Fruit fly (Drosophila melanogaster) whole organism, embryonic: Measurements from ENCODE around the gene CG6231.
A peak's percentile ranks its signal among the peaks of the same experiment; 100 is the strongest.

Source experiments
- Abd-B ChIP-seq: fragments of 200-800 bp; sonication (Bioruptor generic); optimal IDR thresholded peaks from 2 replicates; lab custom pipeline; 2018; ENCODE audit warnings: missing biosample characterization, mild to moderate bottlenecking, missing genetic modification characterization, moderate library complexity
- CG10147 ChIP-seq: fragments of 200-800 bp; sonication (Bioruptor generic); optimal IDR thresholded peaks from 2 replicates; lab custom pipeline; 2019; ENCODE audit warnings: missing biosample characterization, mild to moderate bottlenecking, missing genetic modification characterization, moderate library complexity
- CG10959 ChIP-seq: fragments of 200-800 bp; sonication (Bioruptor generic); IDR thresholded peaks from 2 replicates; pipeline ENCODE4 v1.3.6; 2022; ENCODE audit warnings: missing biosample characterization, missing genetic modification characterization
- CG11695 ChIP-seq: fragments of 200-800 bp; sonication (Bioruptor generic); IDR thresholded peaks from 3 replicates; pipeline ENCODE4 v1.3.6; 2022; ENCODE audit warnings: missing biosample characterization, missing genetic modification characterization
- CG12299 ChIP-seq: fragments of 200-800 bp; sonication (Bioruptor generic); optimal IDR thresholded peaks from 2 replicates; lab custom pipeline; 2018; ENCODE audit warnings: missing biosample characterization, mild to moderate bottlenecking, missing genetic modification characterization
- CG14441 ChIP-seq: fragments of 200-800 bp; sonication (Bioruptor generic); IDR thresholded peaks from 2 replicates; pipeline ENCODE4 v1.3.6; 2022; ENCODE audit warnings: missing biosample characterization, missing genetic modification characterization
- CG14710 ChIP-seq: fragments of 200-800 bp; sonication (Bioruptor generic); optimal IDR thresholded peaks from 3 replicates; lab custom pipeline; 2019; ENCODE audit warnings: missing biosample characterization, mild to moderate bottlenecking, missing genetic modification characterization, moderate library complexity
- CG17568 ChIP-seq: fragments of 200-800 bp; sonication (Bioruptor generic); optimal IDR thresholded peaks from 2 replicates; lab custom pipeline; 2018; ENCODE audit warnings: missing biosample characterization, mild to moderate bottlenecking, missing genetic modification characterization, moderate library complexity
- CG30020 ChIP-seq: fragments of 200-800 bp; optimal IDR thresholded peaks from 2 replicates; lab custom pipeline; 2019; ENCODE audit warnings: missing biosample characterization, mild to moderate bottlenecking, missing genetic modification characterization, moderate library complexity
- CG3838 ChIP-seq: fragments of 200-800 bp; sonication (Bioruptor generic); optimal IDR thresholded peaks from 3 replicates; lab custom pipeline; 2016; ENCODE audit warnings: missing biosample characterization, missing genetic modification characterization
- CG4404 ChIP-seq: fragments of 200-800 bp; sonication (Bioruptor generic); IDR thresholded peaks from 2 replicates; pipeline ENCODE4 v1.3.6; 2022; ENCODE audit warnings: missing biosample characterization, missing genetic modification characterization
- CG4730 ChIP-seq: fragments of 200-800 bp; sonication (Bioruptor generic); IDR thresholded peaks from 2 replicates; pipeline ENCODE4 v1.3.6; 2022; ENCODE audit warnings: missing biosample characterization, missing genetic modification characterization
- CG6272 ChIP-seq: fragments of 200-800 bp; sonication (Bioruptor generic); IDR thresholded peaks from 2 replicates; pipeline ENCODE4 v1.3.6; 2022; ENCODE audit warnings: missing biosample characterization, missing genetic modification characterization
- CG7556 ChIP-seq: fragments of 200-800 bp; sonication (Bioruptor generic); optimal IDR thresholded peaks from 2 replicates; lab custom pipeline; 2017; ENCODE audit warnings: missing biosample characterization, mild to moderate bottlenecking, missing genetic modification characterization
- CG7786 ChIP-seq: fragments of 200-800 bp; sonication (Bioruptor generic); optimal IDR thresholded peaks from 2 replicates; lab custom pipeline; 2016; ENCODE audit warnings: missing biosample characterization, missing genetic modification characterization
- CG9727 ChIP-seq: fragments of 200-800 bp; sonication (Bioruptor generic); optimal IDR thresholded peaks from 3 replicates; lab custom pipeline; 2017; ENCODE audit warnings: missing biosample characterization, mild to moderate bottlenecking, missing genetic modification characterization
- CG9817 ChIP-seq: fragments of 200-800 bp; sonication (Bioruptor generic); optimal IDR thresholded peaks from 2 replicates; lab custom pipeline; 2018; ENCODE audit warnings: missing biosample characterization, mild to moderate bottlenecking, missing genetic modification characterization, moderate library complexity
- D19B ChIP-seq: fragments of 200-800 bp; sonication (Bioruptor generic); optimal IDR thresholded peaks from 2 replicates; lab custom pipeline; 2017; ENCODE audit warnings: missing biosample characterization, mild to moderate bottlenecking, missing genetic modification characterization
- Dek ChIP-seq: fragments of 200-800 bp; sonication (Bioruptor generic); optimal IDR thresholded peaks from 3 replicates; lab custom pipeline; 2019; ENCODE audit warnings: missing biosample characterization, mild to moderate bottlenecking, missing genetic modification characterization, moderate library complexity
- Doc2 ChIP-seq: fragments of 200-800 bp; sonication (Bioruptor generic); IDR thresholded peaks from 2 replicates; pipeline ENCODE4 v1.3.6; 2022; ENCODE audit warnings: missing biosample characterization, missing genetic modification characterization
- Doc3 ChIP-seq: fragments of 200-800 bp; sonication (Bioruptor generic); IDR thresholded peaks from 3 replicates; pipeline ENCODE4 v1.3.6; 2022; ENCODE audit warnings: missing biosample characterization, missing genetic modification characterization; ENCODE audit not compliant: partially characterized antibody
- Drgx ChIP-seq: fragments of 200-800 bp; sonication (Bioruptor generic); IDR thresholded peaks from 2 replicates; pipeline ENCODE4 v1.3.6; 2022; ENCODE audit warnings: missing biosample characterization, missing genetic modification characterization
- Eip74EF ChIP-seq, 2 experiments: fragments of 200-800 bp in 1 of 2; fragments of >200 bp in 1 of 2; sonication (Bioruptor generic) in 1 of 2; optimal IDR thresholded peaks; 2 replicates each; lab custom pipeline; 2017 to 2019; ENCODE audit warnings: missing biosample characterization in 2 of 2, missing genetic modification characterization in 2 of 2, mild to moderate bottlenecking in 1 of 2, moderate library complexity in 1 of 2
- Elba2 ChIP-seq: fragments of 200-800 bp; sonication (Bioruptor generic); optimal IDR thresholded peaks from 3 replicates; lab custom pipeline; 2016; ENCODE audit warnings: missing biosample characterization, missing genetic modification characterization
- Gsc ChIP-seq: fragments of 200-800 bp; sonication (Bioruptor generic); IDR thresholded peaks from 2 replicates; pipeline ENCODE4 v1.3.6; 2022; ENCODE audit warnings: missing biosample characterization, missing genetic modification characterization
- H15 ChIP-seq: fragments of 200-800 bp; sonication (Bioruptor generic); IDR thresholded peaks from 3 replicates; pipeline ENCODE4 v1.3.6; 2022; ENCODE audit warnings: missing biosample characterization, missing genetic modification characterization
- Hand ChIP-seq: fragments of 200-800 bp; sonication (Bioruptor generic); optimal IDR thresholded peaks from 2 replicates; lab custom pipeline; 2017; ENCODE audit warnings: mild to moderate bottlenecking, missing biosample characterization, missing genetic modification reagents, missing genetic modification characterization
- Hsf ChIP-seq: fragments of 200-800 bp; sonication (Bioruptor generic); optimal IDR thresholded peaks from 3 replicates; lab custom pipeline; 2016; ENCODE audit warnings: missing biosample characterization, missing genetic modification characterization
- Mad ChIP-seq: fragments of 200-800 bp; sonication (Bioruptor generic); optimal IDR thresholded peaks from 2 replicates; lab custom pipeline; 2016; ENCODE audit warnings: missing biosample characterization, missing genetic modification characterization
- NfI ChIP-seq: fragments of 200-800 bp; sonication (Bioruptor generic); optimal IDR thresholded peaks from 3 replicates; lab custom pipeline; 2018; ENCODE audit warnings: missing biosample characterization, mild to moderate bottlenecking, missing genetic modification characterization, moderate library complexity
- Side ChIP-seq: fragments of 200-800 bp; sonication (Bioruptor generic); optimal IDR thresholded peaks from 2 replicates; lab custom pipeline; 2016; ENCODE audit warnings: missing biosample characterization, missing genetic modification characterization
- ac ChIP-seq: fragments of 200-800 bp; sonication (Bioruptor generic); optimal IDR thresholded peaks from 3 replicates; lab custom pipeline; 2017; ENCODE audit warnings: missing biosample characterization, mild to moderate bottlenecking, missing genetic modification characterization
- bcd ChIP-seq: fragments of 200-800 bp; sonication (Bioruptor generic); optimal IDR thresholded peaks from 2 replicates; lab custom pipeline; 2017; ENCODE audit warnings: missing biosample characterization, mild to moderate bottlenecking, missing genetic modification characterization
- da ChIP-seq: fragments of 200-800 bp; sonication (Bioruptor generic); optimal IDR thresholded peaks from 2 replicates; lab custom pipeline; 2016; ENCODE audit warnings: missing biosample characterization, missing genetic modification characterization
- dan ChIP-seq: fragments of 200-800 bp; sonication (Bioruptor generic); IDR thresholded peaks from 2 replicates; pipeline ENCODE4 v1.3.6; 2022; ENCODE audit warnings: missing biosample characterization, missing genetic modification characterization
- dmrt11E ChIP-seq: fragments of 200-800 bp; sonication (Bioruptor generic); optimal IDR thresholded peaks from 3 replicates; lab custom pipeline; 2018; ENCODE audit warnings: missing biosample characterization, mild to moderate bottlenecking, missing genetic modification characterization, moderate library complexity
- fd64A ChIP-seq: fragments of 200-800 bp; sonication (Bioruptor generic); optimal IDR thresholded peaks from 3 replicates; lab custom pipeline; 2018; ENCODE audit warnings: missing biosample characterization, mild to moderate bottlenecking, missing genetic modification characterization
- jing ChIP-seq: fragments of 200-800 bp; sonication (Bioruptor generic); optimal IDR thresholded peaks from 2 replicates; lab custom pipeline; 2018; ENCODE audit warnings: missing biosample characterization, mild to moderate bottlenecking, missing genetic modification characterization
- jumu ChIP-seq: fragments of 200-800 bp; sonication (Bioruptor generic); optimal IDR thresholded peaks from 3 replicates; lab custom pipeline; 2016; ENCODE audit warnings: missing biosample characterization, missing genetic modification characterization
- kah ChIP-seq: fragments of 200-800 bp; sonication (Bioruptor generic); optimal IDR thresholded peaks from 2 replicates; lab custom pipeline; 2018; ENCODE audit warnings: missing biosample characterization, mild to moderate bottlenecking, missing genetic modification characterization
- ken ChIP-seq: fragments of 200-800 bp; sonication (Bioruptor generic); IDR thresholded peaks from 3 replicates; pipeline ENCODE4 v1.3.6; 2022; ENCODE audit warnings: missing biosample characterization, missing genetic modification characterization
- klu ChIP-seq: fragments of 200-800 bp; sonication (Bioruptor generic); IDR thresholded peaks from 2 replicates; pipeline ENCODE4 v1.3.6; 2022; ENCODE audit warnings: missing biosample characterization, missing genetic modification characterization
- p53 ChIP-seq: fragments of 200-800 bp; sonication (Bioruptor generic); optimal IDR thresholded peaks from 2 replicates; lab custom pipeline; 2016; ENCODE audit warnings: missing biosample characterization, missing genetic modification characterization
- pho ChIP-seq: fragments of 200-800 bp; sonication (Bioruptor generic); optimal IDR thresholded peaks from 2 replicates; lab custom pipeline; 2016; ENCODE audit warnings: missing biosample characterization, missing genetic modification characterization
- rib ChIP-seq: fragments of 200-800 bp; sonication (Bioruptor generic); IDR thresholded peaks from 2 replicates; pipeline ENCODE4 v1.3.6; 2022; ENCODE audit warnings: missing biosample characterization, missing genetic modification characterization
- sens-2 ChIP-seq: fragments of 200-800 bp; sonication (Bioruptor generic); IDR thresholded peaks from 2 replicates; pipeline ENCODE4 v1.3.6; 2022; ENCODE audit warnings: missing biosample characterization, missing genetic modification characterization
- sob ChIP-seq: fragments of 200-800 bp; sonication (Bioruptor generic); IDR thresholded peaks from 2 replicates; pipeline ENCODE4 v1.3.6; 2022; ENCODE audit warnings: missing biosample characterization, missing genetic modification characterization
- sqz ChIP-seq: fragments of 200-800 bp; sonication (Bioruptor generic); optimal IDR thresholded peaks from 3 replicates; lab custom pipeline; 2018; ENCODE audit warnings: missing biosample characterization, mild to moderate bottlenecking, missing genetic modification characterization
- unpg ChIP-seq: fragments of 200-800 bp; sonication (Bioruptor generic); optimal IDR thresholded peaks from 3 replicates; lab custom pipeline; 2018; ENCODE audit warnings: missing biosample characterization, mild to moderate bottlenecking, missing genetic modification characterization, moderate library complexity
- usp ChIP-seq: fragments of >200 bp; optimal IDR thresholded peaks from 2 replicates; lab custom pipeline; 2017; ENCODE audit warnings: missing biosample characterization, missing genetic modification characterization
- vnd ChIP-seq: fragments of 200-800 bp; sonication (Bioruptor generic); IDR thresholded peaks from 3 replicates; pipeline ENCODE4 v1.3.6; 2022; ENCODE audit warnings: missing biosample characterization, missing genetic modification characterization; ENCODE audit not compliant: partially characterized antibody

Gene CG6231

dm6 chr3R:19627792-19628522 lies 4.6 kb downstream of the CG6231 start (continued):
- TF ChIP-seq Hand (GFP tag; lab: Kevin White, UChicago) (no peak), Doc3 (GFP tag; lab: Robert Waterston, UW) (no peak), ac (GFP tag; lab: Kevin White, UChicago) (no peak), Side (GFP tag; lab: Kevin White, UChicago) (no peak), sqz (no peak), Eip74EF (GFP tag; optimal IDR thresholded peaks at IDR 0.05; lab: Kevin White, UChicago) (peak in 1 of 2 experiments; percentile 53), Doc2 (GFP tag; lab: Robert Waterston, UW) (no peak), vnd (no peak), sob (GFP tag; lab: Robert Waterston, UW) (peak; percentile 35; the same call in 1 of the 2 replicates), dan (GFP tag; lab: Robert Waterston, UW) (no peak), kah (no peak), CG7556 (GFP tag; lab: Kevin White, UChicago) (peak; percentile 44), CG3838 (GFP tag; lab: Kevin White, UChicago) (no peak), p53 (GFP tag; lab: Kevin White, UChicago) (no peak), CG4404 (GFP tag; lab: Robert Waterston, UW) (no peak), H15 (no peak), Abd-B (GFP tag; lab: Kevin White, UChicago) (peak; percentile 50), Elba2 (GFP tag; lab: Kevin White, UChicago) (no peak), Dek (tag; lab: Kevin White, UChicago) (no peak), klu (GFP tag; lab: Robert Waterston, UW) (no peak; the same call in 1 of the 2 replicates), Drgx (GFP tag; lab: Robert Waterston, UW) (no peak), CG30020 (tag; lab: Kevin White, UChicago) (no peak), sens-2 (GFP tag; lab: Robert Waterston, UW) (no peak), fd64A (GFP tag; lab: Kevin White, UChicago) (no peak), NfI (GFP tag; lab: Kevin White, UChicago) (peak; percentile 14), D19B (GFP tag; lab: Kevin White, UChicago) (peak; percentile 92), Hsf (GFP tag; lab: Kevin White, UChicago) (no peak), rib (no peak), unpg (no peak), CG12299 (no peak), CG11695 (no peak), Gsc (no peak), bcd (GFP tag; lab: Kevin White, UChicago) (peak; percentile 51), usp (no peak), CG10959 (GFP tag; lab: Robert Waterston, UW) (no peak), CG17568 (GFP tag; lab: Kevin White, UChicago) (no peak), CG4730 (GFP tag; lab: Robert Waterston, UW) (no peak), dmrt11E (tag; lab: Kevin White, UChicago) (no peak), CG9727 (GFP tag; lab: Kevin White, UChicago) (peak; percentile 82), CG9817 (no peak), CG6272 (GFP tag; lab: Robert Waterston, UW) (no peak), CG10147 (GFP tag; lab: Kevin White, UChicago) (peak; percentile 58), Mad (GFP tag; lab: Kevin White, UChicago) (no peak), CG14710 (tag; lab: Kevin White, UChicago) (peak; percentile 62), ken (GFP tag; lab: Robert Waterston, UW) (no peak), CG14441 (GFP tag; lab: Robert Waterston, UW) (no peak), jing (GFP tag; lab: Kevin White, UChicago) (no peak), CG7786 (GFP tag; lab: Kevin White, UChicago) (no peak), da (no peak), jumu (GFP tag; lab: Kevin White, UChicago) (no peak), pho (no peak)
